Worm (Caenorhabditis elegans): Measurements from ENCODE around the gene C50B6.7.

DNA sequence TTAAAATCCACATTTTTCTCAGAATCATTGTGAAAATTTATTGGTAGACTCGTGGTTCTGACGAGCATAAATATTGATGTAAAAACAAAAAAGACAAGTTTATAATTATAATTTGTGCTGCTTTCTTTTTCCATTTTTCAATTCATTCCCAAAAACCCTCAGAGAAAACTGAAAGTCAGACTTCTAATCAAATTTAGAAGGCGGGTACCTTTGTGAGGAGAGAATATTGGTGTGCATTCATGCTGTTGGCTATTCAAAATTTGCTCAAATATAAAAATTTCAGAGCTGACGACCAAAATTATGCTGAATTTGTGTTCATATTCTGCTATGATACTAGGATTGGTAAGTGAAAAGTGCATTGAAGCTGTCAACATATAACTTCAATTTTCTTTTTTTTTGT, 42.2 kb upstream of the C50B6.7 start, which contains the start of gene srx-125:
- no peak for TF ChIP-seq ama-1 (optimal IDR thresholded peaks at IDR 0.05)
- TF ChIP-seq ama-1 (GFP tag; optimal IDR thresholded peaks at IDR 0.05): no peak
- no peak for TF ChIP-seq unc-62 (GFP tag; optimal IDR thresholded peaks at IDR 0.05)
- TF ChIP-seq die-1 (tag; optimal IDR thresholded peaks at IDR 0.05): no peak
- TF ChIP-seq atf-7 (tag; optimal IDR thresholded peaks at IDR 0.05): no peak
- no peak for TF ChIP-seq pha-4 (tag; optimal IDR thresholded peaks at IDR 0.05)
- no peak for TF ChIP-seq ztf-18 (tag; optimal IDR thresholded peaks at IDR 0.05)
- no peak for TF ChIP-seq madf-10 (tag; optimal IDR thresholded peaks at IDR 0.05)
- no peak for TF ChIP-seq unc-130 (GFP tag; optimal IDR thresholded peaks at IDR 0.05)
- TF ChIP-seq ccch-3 (GFP tag; optimal IDR thresholded peaks at IDR 0.05): no peak

Measured in whole organism, young adult.